Worm (Caenorhabditis elegans): ENCODE results near the gene Y69A2AR.32.

- TF ChIP-seq ztf-29 (GFP tag; IDR thresholded peaks at IDR 0.05) (no peak), ref-1 (GFP tag; conservative IDR thresholded peaks at IDR 0.05) (no peak), flt-1 (GFP tag; IDR thresholded peaks at IDR 0.05) (no peak), ztf-23 (GFP tag; IDR thresholded peaks at IDR 0.05) (no peak), T22C8.4 (GFP tag; IDR thresholded peaks at IDR 0.05) (no peak)
Measured at ce11 chrIV:2600841-2601240, 9.4 kb upstream of the Y69A2AR.32 start, which contains the start of gene epg-9.

Measured in whole organism, midembryonic.